Fruit fly (Drosophila melanogaster): ENCODE results near the gene OdsH.

Gene OdsH

DNA sequence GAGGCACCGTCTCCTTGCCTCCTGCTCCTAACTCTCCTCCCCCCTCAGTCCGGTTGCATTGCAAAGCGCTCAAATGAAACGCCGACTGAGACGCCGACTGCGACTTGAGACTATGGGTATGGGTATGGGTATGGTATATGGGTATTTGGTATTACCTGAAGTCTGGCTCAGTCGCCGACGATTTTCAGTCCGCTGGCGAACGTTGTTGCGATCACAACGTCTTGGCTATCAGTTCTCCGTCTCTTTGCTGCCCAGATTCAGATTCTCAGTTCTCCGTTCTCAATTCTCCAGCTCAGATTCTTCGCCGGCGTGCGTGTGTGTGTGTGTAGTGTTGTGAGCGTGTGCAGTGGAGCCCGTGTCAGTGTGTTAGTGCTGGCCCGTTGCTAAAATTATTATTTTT is 39.8 kb downstream of the OdsH start, which contains the start of gene CG6398 (continued):
- peak; percentile 48 for TF ChIP-seq sd (tag; optimal IDR thresholded peaks at IDR 0.05)
- peak; percentile 27 for TF ChIP-seq CG13894 (tag; optimal IDR thresholded peaks at IDR 0.05)
- TF ChIP-seq CG16813 (GFP tag; IDR thresholded peaks at IDR 0.05; ENCODE audit: partially characterized antibody), result no peak
- no peak for TF ChIP-seq CG8944 (GFP tag; optimal IDR thresholded peaks at IDR 0.05)
- TF ChIP-seq CG8478 (optimal IDR thresholded peaks at IDR 0.05), result no peak
- no peak for TF ChIP-seq Gsc (GFP tag; IDR thresholded peaks at IDR 0.05)
- no peak for TF ChIP-seq CG3847 (GFP tag; IDR thresholded peaks at IDR 0.05)
- no peak for TF ChIP-seq gro (GFP tag; optimal IDR thresholded peaks at IDR 0.05)
- TF ChIP-seq Adf1 (GFP tag; IDR thresholded peaks at IDR 0.05), result peak; percentile 65
- TF ChIP-seq cwo (GFP tag; optimal IDR thresholded peaks at IDR 0.05), result no peak
- no peak for TF ChIP-seq ttk (GFP tag; IDR thresholded peaks at IDR 0.05)
- TF ChIP-seq CG13624 (GFP tag; optimal IDR thresholded peaks at IDR 0.05), result no peak
- TF ChIP-seq gce (GFP tag; IDR thresholded peaks at IDR 0.05), result 0 out of 3 replicates have a peak, but pooled peaks have one; percentile 15
- TF ChIP-seq unc-4 (GFP tag; IDR thresholded peaks at IDR 0.05; ENCODE audit: partially characterized antibody), result 0 out of 2 replicates have a peak, but pooled peaks have one; percentile 23
- no peak for TF ChIP-seq lilli (GFP tag; optimal IDR thresholded peaks at IDR 0.05)
- TF ChIP-seq CG11696 (GFP tag; IDR thresholded peaks at IDR 0.05), result no peak
- TF ChIP-seq gfzf (GFP tag; optimal IDR thresholded peaks at IDR 0.05), result no peak
- TF ChIP-seq CG4328 (GFP tag; optimal IDR thresholded peaks at IDR 0.05), result no peak
- TF ChIP-seq Trl (optimal IDR thresholded peaks at IDR 0.05), result peak in 1 of 2 experiments; percentile 28
- TF ChIP-seq Trl (GFP tag; optimal IDR thresholded peaks at IDR 0.05), result no peak
- no peak for TF ChIP-seq danr (GFP tag; IDR thresholded peaks at IDR 0.05)
- TF ChIP-seq chinmo (GFP tag; IDR thresholded peaks at IDR 0.05; ENCODE audit: partially characterized antibody), result peak; percentile 95
- no peak for TF ChIP-seq CG7745 (tag; optimal IDR thresholded peaks at IDR 0.05)
- peak; percentile 80 for TF ChIP-seq crol (GFP tag; IDR thresholded peaks at IDR 0.05)
- TF ChIP-seq zf30C (GFP tag; optimal IDR thresholded peaks at IDR 0.05), result no peak
- no peak for TF ChIP-seq oc (tag; optimal IDR thresholded peaks at IDR 0.05)
- no peak for TF ChIP-seq CG18011 (GFP tag; optimal IDR thresholded peaks at IDR 0.05)
- no peak for TF ChIP-seq CG10959 (GFP tag; IDR thresholded peaks at IDR 0.05)
- peak; percentile 28 for TF ChIP-seq CG10543 (GFP tag; optimal IDR thresholded peaks at IDR 0.05)
- peak; percentile 18 for TF ChIP-seq kni (GFP tag; optimal IDR thresholded peaks at IDR 0.05)
- no peak for TF ChIP-seq ken (GFP tag; IDR thresholded peaks at IDR 0.05)
- TF ChIP-seq CG4360 (GFP tag; IDR thresholded peaks at IDR 0.05), result peak; percentile 51
- TF ChIP-seq al (GFP tag; IDR thresholded peaks at IDR 0.05), result no peak
- TF ChIP-seq CG34224 (GFP tag; IDR thresholded peaks at IDR 0.05; ENCODE audit: partially characterized antibody), result peak; percentile 19; the same call in 1 of the 3 replicates
- peak; percentile 8 for TF ChIP-seq CG15514 (GFP tag; optimal IDR thresholded peaks at IDR 0.05)
- no peak for TF ChIP-seq Mrtf (GFP tag; IDR thresholded peaks at IDR 0.05)
- peak; percentile 21 for TF ChIP-seq sqz (GFP tag; optimal IDR thresholded peaks at IDR 0.05)
- TF ChIP-seq cg (GFP tag; optimal IDR thresholded peaks at IDR 0.05), result peak; percentile 75
- peak; percentile 62 for TF ChIP-seq Jarid2 (GFP tag; optimal IDR thresholded peaks at IDR 0.05)
- TF ChIP-seq nom (GFP tag; optimal IDR thresholded peaks at IDR 0.05), result peak; percentile 25
- no peak for TF ChIP-seq CG17912 (GFP tag; optimal IDR thresholded peaks at IDR 0.05)
- no peak for TF ChIP-seq Taf1 (GFP tag; IDR thresholded peaks at IDR 0.05)
- no peak for TF ChIP-seq ind (GFP tag; optimal IDR thresholded peaks at IDR 0.05)
- TF ChIP-seq sima (GFP tag; optimal IDR thresholded peaks at IDR 0.05), result no peak
- TF ChIP-seq CG1832 (GFP tag; optimal IDR thresholded peaks at IDR 0.05), result no peak
- no peak for TF ChIP-seq CG12299 (tag; optimal IDR thresholded peaks at IDR 0.05)
- no peak for TF ChIP-seq CG3281 (GFP tag; optimal IDR thresholded peaks at IDR 0.05)
- TF ChIP-seq Chrac-16 (GFP tag; optimal IDR thresholded peaks at IDR 0.05), result no peak
- peak; percentile 12 for TF ChIP-seq HmgZ (tag; optimal IDR thresholded peaks at IDR 0.05)
- TF ChIP-seq chif (GFP tag; optimal IDR thresholded peaks at IDR 0.05), result no peak
